Worm (Caenorhabditis elegans): ENCODE measurements around the gene npp-21.

npp-21 gene

ce11 chrII:7598702-7599314 is 649 bp upstream of the npp-21 start, which contains the start of gene pgam-5:
Gene pgam-5, minus strand, starts transcription at chrII:7598752.
- TF ChIP-seq ztf-11 (tag; optimal IDR thresholded peaks at IDR 0.05) (no peak), ceh-88 (GFP tag; IDR thresholded peaks at IDR 0.05) (no peak), fos-1 (tag; optimal IDR thresholded peaks at IDR 0.05) (no peak), pqm-1 (tag; optimal IDR thresholded peaks at IDR 0.05) (no peak), ceh-82 (tag; optimal IDR thresholded peaks at IDR 0.05) (no peak), fkh-10 (GFP tag; optimal IDR thresholded peaks at IDR 0.05) (no peak), irx-1 (tag; optimal IDR thresholded peaks at IDR 0.05) (no peak), ceh-90 (tag; optimal IDR thresholded peaks at IDR 0.05) (no peak), unc-98 (GFP tag; IDR thresholded peaks at IDR 0.05) (no peak), C16A3.4 (tag; optimal IDR thresholded peaks at IDR 0.05) (no peak), grh-1 (GFP tag; IDR thresholded peaks at IDR 0.05) (no peak), unc-86 (tag; optimal IDR thresholded peaks at IDR 0.05) (no peak), dsc-1 (tag; optimal IDR thresholded peaks at IDR 0.05) (no peak), efl-3 (GFP tag; optimal IDR thresholded peaks at IDR 0.05) (no peak), xbp-1 (tag; optimal IDR thresholded peaks at IDR 0.05) (no peak), unc-130 (tag; optimal IDR thresholded peaks at IDR 0.05) (no peak), ama-1 (optimal IDR thresholded peaks at IDR 0.05) (no peak), alr-1 (tag; optimal IDR thresholded peaks at IDR 0.05; ENCODE audit: borderline replicate concordance) (no peak), snpc-4 (tag; optimal IDR thresholded peaks at IDR 0.05) (no peak), pag-3 (tag; optimal IDR thresholded peaks at IDR 0.05; ENCODE audit: borderline replicate concordance, insufficient read depth) (no peak), blmp-1 (tag; optimal IDR thresholded peaks at IDR 0.05) (no peak), ceh-8 (GFP tag; optimal IDR thresholded peaks at IDR 0.05) (no peak), snu-23 (GFP tag; optimal IDR thresholded peaks at IDR 0.05) (peak; percentile 28), efl-1 (optimal IDR thresholded peaks at IDR 0.05) (peak in 1 of 2 experiments; percentile 7), efl-1 (GFP tag; optimal IDR thresholded peaks at IDR 0.05 in 1 of 2) (peak; percentile 47 to 95), sptf-1 (tag; optimal IDR thresholded peaks at IDR 0.05) (no peak), hlh-4 (tag; optimal IDR thresholded peaks at IDR 0.05) (no peak), dpl-1 (GFP tag; optimal IDR thresholded peaks at IDR 0.05) (peak in 2 of 3 experiments; percentile 52 to 59), unc-30 (tag; optimal IDR thresholded peaks at IDR 0.05) (no peak), F16B12.6 (tag; optimal IDR thresholded peaks at IDR 0.05) (peak; percentile 87), fkh-4 (tag; optimal IDR thresholded peaks at IDR 0.05; ENCODE audit: borderline replicate concordance) (no peak), lin-35 (GFP tag; optimal IDR thresholded peaks at IDR 0.05) (peak; percentile 11 to 55), ces-1 (GFP tag; optimal IDR thresholded peaks at IDR 0.05) (no peak), aha-1 (tag; optimal IDR thresholded peaks at IDR 0.05) (no peak)

ce11 chrII:7605306-7605705 is 5.8 kb downstream of the npp-21 start, which contains the start of gene osm-8:
Gene osm-8, minus strand, starts transcription at chrII:7605406.
- TF ChIP-seq blmp-1 (tag; optimal IDR thresholded peaks at IDR 0.05), result peak; percentile 44
- TF ChIP-seq mab-9 (GFP tag; IDR thresholded peaks at IDR 0.05), result no peak

- TF ChIP-seq efl-3 (GFP tag; optimal IDR thresholded peaks at IDR 0.05) (no peak), ceh-88 (GFP tag; IDR thresholded peaks at IDR 0.05) (no peak), lin-39 (tag; optimal IDR thresholded peaks at IDR 0.05) (no peak), aha-1 (tag; optimal IDR thresholded peaks at IDR 0.05) (no peak), jun-1 (tag; optimal IDR thresholded peaks at IDR 0.05) (no peak), efl-1 (optimal IDR thresholded peaks at IDR 0.05) (no peak), efl-1 (GFP tag; optimal IDR thresholded peaks at IDR 0.05 in 1 of 2) (no peak), nhr-237 (tag; optimal IDR thresholded peaks at IDR 0.05) (no peak), Y116A8C.19 (tag; optimal IDR thresholded peaks at IDR 0.05; ENCODE audit: borderline replicate concordance) (no peak), pax-3 (tag; optimal IDR thresholded peaks at IDR 0.05) (no peak), fkh-4 (tag; optimal IDR thresholded peaks at IDR 0.05; ENCODE audit: borderline replicate concordance) (no peak), swsn-7 (tag; optimal IDR thresholded peaks at IDR 0.05) (no peak), lin-15B (tag; optimal IDR thresholded peaks at IDR 0.05) (no peak), lir-3 (tag; optimal IDR thresholded peaks at IDR 0.05; ENCODE audit: poor library complexity) (no peak), ama-1 (optimal IDR thresholded peaks at IDR 0.05) (no peak), snu-23 (GFP tag; optimal IDR thresholded peaks at IDR 0.05) (no peak), nhr-28 (tag; optimal IDR thresholded peaks at IDR 0.05) (no peak)
These were observed 8.5 kb downstream of the npp-21 start, which contains the start of gene lips-17 for ce11 chrII:7607953-7608352. Gene lips-17, plus strand, starts transcription at chrII:7608253.
